Worm (Caenorhabditis elegans) whole organism, young adult: ENCODE measurements around the gene srv-9.

Experiments
- F23B12.7 ChIP-seq: sonication (generic microtip); optimal IDR thresholded peaks from 2 replicates; lab custom pipeline; 2017; ENCODE audit warnings: missing genetic modification characterization, mild to moderate bottlenecking, missing compliant biosample characterization, antibody characterized with exemption, moderate library complexity; ENCODE audit not compliant: insufficient read depth
- F57C9.4 ChIP-seq: sonication (generic microtip); optimal IDR thresholded peaks from 2 replicates; lab custom pipeline; 2017; ENCODE audit warnings: mild to moderate bottlenecking, missing genetic modification characterization, missing compliant biosample characterization
- ama-1 ChIP-seq, 3 experiments: fragments of 150-350 bp in 1 of 3; sonication (generic microtip) in 2 of 3; optimal IDR thresholded peaks; 2 replicates each; lab custom pipeline; 2014 to 2018; ENCODE audit warnings: missing biosample characterization in 2 of 3, missing genetic modification characterization in 2 of 3, missing genetic modification reagents in 2 of 3
- cebp-1 ChIP-seq, 2 experiments: fragments of 200-800 bp in 1 of 2; sonication (Bioruptor generic) in 1 of 2; sonication (generic microtip) in 1 of 2; IDR thresholded peaks in 1 of 2; optimal IDR thresholded peaks in 1 of 2; 2 replicates each; pipeline versions ENCODE4 v1.3.6 to Lab custom; 2017 to 2022; ENCODE audit warnings: missing compliant biosample characterization in 2 of 2, missing genetic modification characterization in 2 of 2, mild to moderate bottlenecking in 1 of 2, missing genetic modification reagents in 1 of 2, moderate library complexity in 1 of 2
- gei-17 ChIP-seq: fragments of 200-800 bp; sonication (Bioruptor generic); optimal IDR thresholded peaks from 2 replicates; lab custom pipeline; 2018; ENCODE audit warnings: mild to moderate bottlenecking, missing genetic modification characterization, missing compliant biosample characterization
- hmg-20 ChIP-seq: fragments of 200-800 bp; sonication (Bioruptor generic); IDR thresholded peaks from 2 replicates; pipeline ENCODE4 v1.3.6; 2022; ENCODE audit warnings: missing genetic modification reagents, missing genetic modification characterization, missing compliant biosample characterization
- lin-35 ChIP-seq, 3 experiments: fragments of 150-350 bp in 2 of 3; sonication (generic microtip) in 1 of 3; optimal IDR thresholded peaks; 2 replicates each; lab custom pipeline; 2014 to 2018; ENCODE audit warnings: missing biosample characterization in 3 of 3, missing genetic modification characterization in 3 of 3, missing genetic modification reagents in 3 of 3
- snpc-1.3 ChIP-seq: sonication (generic microtip); optimal IDR thresholded peaks from 2 replicates; lab custom pipeline; 2017; ENCODE audit warnings: missing genetic modification characterization, mild to moderate bottlenecking, missing compliant biosample characterization, antibody characterized with exemption, moderate library complexity, missing genotype, missing genetic modification reagents; ENCODE audit not compliant: insufficient read depth
- snpc-4 ChIP-seq, 5 experiments: fragments of 150-350 bp in 1 of 5; sonication (generic microtip) in 4 of 5; optimal IDR thresholded peaks; 2 replicates each; lab custom pipeline; 2014 to 2018; ENCODE audit warnings: missing genetic modification characterization in 5 of 5, missing biosample characterization in 3 of 5, antibody characterized with exemption in 2 of 5, mild to moderate bottlenecking in 2 of 5, missing compliant biosample characterization in 2 of 5, missing genotype in 2 of 5, moderate library complexity in 2 of 5, missing genetic modification reagents in 1 of 5
- somi-1 ChIP-seq: fragments of 200-800 bp; sonication (Bioruptor generic); optimal IDR thresholded peaks from 2 replicates; lab custom pipeline; 2018; ENCODE audit warnings: mild to moderate bottlenecking, missing genetic modification characterization, missing compliant biosample characterization
- tlf-1 ChIP-seq: fragments of 200-800 bp; sonication (Bioruptor generic); optimal IDR thresholded peaks from 2 replicates; lab custom pipeline; 2018; ENCODE audit warnings: mild to moderate bottlenecking, missing genetic modification characterization, missing compliant biosample characterization
- unc-62 ChIP-seq: fragments of 150-350 bp; optimal IDR thresholded peaks from 2 replicates; lab custom pipeline; 2014; ENCODE audit warnings: missing biosample characterization, missing genetic modification reagents, missing genetic modification characterization
- zim-3 ChIP-seq: sonication (generic microtip); optimal IDR thresholded peaks from 2 replicates; lab custom pipeline; 2017; ENCODE audit warnings: mild to moderate bottlenecking, missing genetic modification characterization, moderate library complexity, missing compliant biosample characterization

DNA sequence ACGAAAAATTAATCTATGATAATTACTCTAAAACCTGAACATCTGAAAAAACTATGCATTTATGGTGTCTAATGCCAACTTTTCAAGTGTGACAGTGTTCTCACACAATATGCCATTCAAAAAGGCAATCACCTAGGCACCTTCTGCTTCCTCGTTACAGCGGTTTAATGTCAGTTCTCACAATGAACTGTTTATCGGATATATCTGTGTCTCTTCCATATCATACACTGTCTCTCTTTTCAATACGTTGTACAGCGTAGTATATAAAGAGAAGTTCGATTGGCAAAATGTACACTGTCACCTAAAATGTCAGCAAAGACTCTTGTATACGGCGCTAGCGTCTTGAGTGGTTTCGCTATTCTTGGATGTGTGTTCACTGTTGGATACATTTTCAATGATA lies 18.7 kb upstream of the srv-9 start, which contains the start of gene col-162:
- TF ChIP-seq lin-35 (GFP tag; optimal IDR thresholded peaks at IDR 0.05; lab: Kevin White, UChicago) (no peak), cebp-1 (GFP tag; IDR thresholded peaks at IDR 0.05; lab: Robert Waterston, UW) (no peak), cebp-1 (tag; optimal IDR thresholded peaks at IDR 0.05; lab: Kevin White, UChicago) (no peak), F23B12.7 (no peak), gei-17 (GFP tag; lab: Kevin White, UChicago) (no peak), zim-3 (no peak), ama-1 (optimal IDR thresholded peaks at IDR 0.05; lab: Kevin White, UChicago) (no peak), ama-1 (GFP tag; optimal IDR thresholded peaks at IDR 0.05; lab: Kevin White, UChicago) (no peak), snpc-4 (GFP tag; optimal IDR thresholded peaks at IDR 0.05; lab: Kevin White, UChicago) (no peak), snpc-4 (tag; optimal IDR thresholded peaks at IDR 0.05; lab: Kevin White, UChicago) (no peak), somi-1 (no peak), hmg-20 (GFP tag; lab: Robert Waterston, UW) (no peak), tlf-1 (GFP tag; lab: Kevin White, UChicago) (no peak), unc-62 (no peak), snpc-1.3 (tag; lab: Kevin White, UChicago) (no peak), F57C9.4 (no peak)
